Worm (Caenorhabditis elegans) whole organism, young adult: ENCODE data around the gene W09G12.6.

Experiments
- D2030.7 ChIP-seq: fragments of 200-800 bp; sonication (Bioruptor generic); IDR thresholded peaks from 2 replicates; pipeline ENCODE4 v1.3.6; 2022; ENCODE audit warnings: missing genetic modification reagents, missing genetic modification characterization, missing compliant biosample characterization
- T07F8.4 ChIP-seq: sonication (generic microtip); optimal IDR thresholded peaks from 2 replicates; lab custom pipeline; 2016; ENCODE audit warnings: mild to moderate bottlenecking, missing genetic modification characterization, moderate library complexity, missing compliant biosample characterization

- TF ChIP-seq D2030.7 (GFP tag; lab: Robert Waterston, UW) (no peak), T07F8.4 (no peak)
Observed at ce11 chrIV:1211902-1212301, 19.8 kb upstream of the W09G12.6 start.
